Worm (Caenorhabditis elegans): ENCODE data around the gene cpz-2.

cpz-2 gene

ce11 chrV:13406032-13406431 lies 25.0 kb downstream of the cpz-2 start, which contains the start of gene cutl-1:
cutl-1 (minus strand) TSS chrV:13406114.
- TF ChIP-seq tag-97 (GFP tag; IDR thresholded peaks at IDR 0.05) (no peak), hmg-1.1 (GFP tag; IDR thresholded peaks at IDR 0.05) (no peak), lsy-2 (tag; optimal IDR thresholded peaks at IDR 0.05) (peak in 1 of 2 experiments; percentile 15), Y48G9A.11 (GFP tag; IDR thresholded peaks at IDR 0.05) (peak; percentile 94), nhr-237 (tag; optimal IDR thresholded peaks at IDR 0.05) (no peak), jun-1 (tag; optimal IDR thresholded peaks at IDR 0.05) (no peak), F49E8.2 (tag; optimal IDR thresholded peaks at IDR 0.05; ENCODE audit: borderline replicate concordance) (no peak), ceh-44 (GFP tag; IDR thresholded peaks at IDR 0.05) (no peak), T20F7.1 (GFP tag; optimal IDR thresholded peaks at IDR 0.05) (peak; percentile 74), saeg-2 (GFP tag; IDR thresholded peaks at IDR 0.05) (no peak)

ce11 chrV:13406511-13406910 lies 25.5 kb downstream of the cpz-2 start, which contains the start of gene F53F1.2:
F53F1.2 (plus strand) TSS chrV:13406816.
- TF ChIP-seq aly-2 (tag; optimal IDR thresholded peaks at IDR 0.05) = no peak
- no peak for TF ChIP-seq R02D3.7 (tag; optimal IDR thresholded peaks at IDR 0.05)
- TF ChIP-seq nhr-42 (GFP tag; IDR thresholded peaks at IDR 0.05) = no peak
- no peak for TF ChIP-seq php-3 (GFP tag; IDR thresholded peaks at IDR 0.05)
- peak; percentile 91 for TF ChIP-seq aha-1 (tag)
- no peak for TF ChIP-seq ztf-11 (tag; optimal IDR thresholded peaks at IDR 0.05)
- TF ChIP-seq nhr-77 (tag; optimal IDR thresholded peaks at IDR 0.05) = no peak
- TF ChIP-seq hmg-1.1 (GFP tag; IDR thresholded peaks at IDR 0.05) = no peak
- TF ChIP-seq Y75B8A.6 (GFP tag; IDR thresholded peaks at IDR 0.05) = no peak
- TF ChIP-seq mep-1 (tag; optimal IDR thresholded peaks at IDR 0.05) = no peak
- no peak for TF ChIP-seq cey-2 (tag; optimal IDR thresholded peaks at IDR 0.05; ENCODE audit: borderline replicate concordance, insufficient read depth)
- peak; percentile 11 for TF ChIP-seq nhr-28 (tag; optimal IDR thresholded peaks at IDR 0.05)
- TF ChIP-seq lin-15B (tag; optimal IDR thresholded peaks at IDR 0.05) = no peak
- TF ChIP-seq unc-39 (tag; optimal IDR thresholded peaks at IDR 0.05) = no peak
- no peak for TF ChIP-seq fkh-10 (GFP tag; optimal IDR thresholded peaks at IDR 0.05)
- no peak for TF ChIP-seq ceh-20 (GFP tag; IDR thresholded peaks at IDR 0.05)
- no peak for TF ChIP-seq mxl-2 (GFP tag; conservative IDR thresholded peaks at IDR 0.05)

DNA sequence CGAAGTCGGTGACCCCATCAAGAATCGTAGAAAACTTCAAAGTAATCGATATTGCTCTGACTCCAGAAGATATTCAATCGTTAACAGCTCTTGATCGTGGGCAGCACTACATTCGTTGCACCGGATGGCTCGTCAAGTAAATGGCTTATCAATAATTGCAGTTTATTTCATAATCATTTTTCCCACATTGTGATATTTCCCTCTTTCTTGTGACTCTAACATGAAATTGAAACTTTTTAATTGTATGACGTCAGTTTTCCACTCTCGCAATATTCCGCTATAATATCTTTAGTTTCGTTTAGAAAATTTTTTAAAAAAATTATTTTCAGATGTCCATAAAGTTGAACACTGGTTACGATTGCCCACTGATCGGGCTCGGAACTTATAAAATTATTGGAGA lies 26.9 kb downstream of the cpz-2 start, which contains the start of gene F53F1.3:
Gene F53F1.3, plus strand, starts transcription at position 330 of the 400 bp plus-strand sequence.
- TF ChIP-seq nhr-77 (tag; optimal IDR thresholded peaks at IDR 0.05) = no peak
- TF ChIP-seq arid-1 (GFP tag; conservative IDR thresholded peaks at IDR 0.05) = no peak
- TF ChIP-seq hlh-11 (tag; optimal IDR thresholded peaks at IDR 0.05) = peak; percentile 25
- peak; percentile 41 for TF ChIP-seq pqm-1 (tag; optimal IDR thresholded peaks at IDR 0.05)
- TF ChIP-seq daf-19 (GFP tag; conservative IDR thresholded peaks at IDR 0.05) = no peak
- TF ChIP-seq nhr-10 (tag; optimal IDR thresholded peaks at IDR 0.05) = no peak
- TF ChIP-seq nhr-42 (GFP tag; IDR thresholded peaks at IDR 0.05) = no peak
- no peak for TF ChIP-seq mxl-2 (GFP tag; conservative IDR thresholded peaks at IDR 0.05)
- TF ChIP-seq ZK546.5 (tag; optimal IDR thresholded peaks at IDR 0.05) = no peak
- peak; percentile 21 for TF ChIP-seq hlh-30 (tag; optimal IDR thresholded peaks at IDR 0.05; ENCODE audit: insufficient read depth)
- TF ChIP-seq dve-1 (tag; optimal IDR thresholded peaks at IDR 0.05; ENCODE audit: insufficient read depth) = peak; percentile 7
- peak; percentile 22 for TF ChIP-seq T20F7.1 (GFP tag; optimal IDR thresholded peaks at IDR 0.05)

DNA sequence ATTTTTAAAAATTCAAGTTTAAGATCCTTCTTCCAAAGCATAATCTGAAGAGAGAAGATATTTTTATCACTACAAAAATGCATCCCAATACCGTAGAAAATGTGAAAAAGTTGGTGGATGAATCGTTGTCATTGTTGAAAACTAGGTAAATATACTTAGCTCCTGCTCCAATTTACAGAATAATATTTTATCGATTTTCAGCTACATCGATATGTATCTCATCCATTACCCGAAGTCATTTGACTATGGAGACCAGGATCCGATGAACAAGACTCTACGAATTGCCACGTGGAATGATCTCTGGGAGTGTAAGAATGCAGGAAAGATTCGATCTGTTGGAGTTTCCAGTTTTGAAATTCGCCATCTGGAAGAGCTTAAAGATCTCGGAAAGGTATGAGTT lies 27.5 kb downstream of the cpz-2 start:
- no peak for TF ChIP-seq dmd-8 (GFP tag; IDR thresholded peaks at IDR 0.05)
- no peak for TF ChIP-seq ceh-44 (GFP tag; IDR thresholded peaks at IDR 0.05)
- peak; percentile 1 for TF ChIP-seq duxl-1 (tag; optimal IDR thresholded peaks at IDR 0.05; ENCODE audit: poor library complexity)
- TF ChIP-seq aha-1 (tag) = peak; percentile 94
- no peak for TF ChIP-seq F49E8.2 (tag; optimal IDR thresholded peaks at IDR 0.05; ENCODE audit: borderline replicate concordance)

Measured in whole organism, L4 larva.